Fruit fly (Drosophila melanogaster): Measurements from ENCODE around the gene Fer1.

Gene Fer1

DNA sequence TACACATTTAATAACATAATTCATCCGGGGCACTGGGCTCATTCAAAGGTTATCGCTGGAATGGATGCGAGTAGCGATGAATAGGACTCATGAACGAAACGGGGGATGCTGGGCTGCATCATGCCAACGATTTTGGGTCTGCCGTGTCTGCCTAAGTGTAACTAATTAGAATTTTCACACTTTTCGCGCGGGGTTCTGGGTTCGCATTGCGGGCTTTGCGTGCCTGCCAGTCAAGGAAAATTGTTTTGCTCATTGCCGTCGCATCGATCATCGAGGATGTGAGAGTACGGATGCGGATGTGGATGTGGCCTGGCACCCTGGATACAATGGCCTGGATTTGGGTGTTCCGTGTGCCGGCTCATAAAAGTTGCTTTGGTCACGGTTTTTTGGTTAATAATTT is 2.1 kb downstream of the Fer1 start:
- no peak for TF ChIP-seq EcR (GFP tag; optimal IDR thresholded peaks at IDR 0.05)
- TF ChIP-seq psq (optimal IDR thresholded peaks at IDR 0.05): no peak
- TF ChIP-seq usp (GFP tag; optimal IDR thresholded peaks at IDR 0.05): no peak
- TF ChIP-seq Dll (optimal IDR thresholded peaks at IDR 0.05): no peak
- no peak for TF ChIP-seq CG8478 (optimal IDR thresholded peaks at IDR 0.05)

DNA sequence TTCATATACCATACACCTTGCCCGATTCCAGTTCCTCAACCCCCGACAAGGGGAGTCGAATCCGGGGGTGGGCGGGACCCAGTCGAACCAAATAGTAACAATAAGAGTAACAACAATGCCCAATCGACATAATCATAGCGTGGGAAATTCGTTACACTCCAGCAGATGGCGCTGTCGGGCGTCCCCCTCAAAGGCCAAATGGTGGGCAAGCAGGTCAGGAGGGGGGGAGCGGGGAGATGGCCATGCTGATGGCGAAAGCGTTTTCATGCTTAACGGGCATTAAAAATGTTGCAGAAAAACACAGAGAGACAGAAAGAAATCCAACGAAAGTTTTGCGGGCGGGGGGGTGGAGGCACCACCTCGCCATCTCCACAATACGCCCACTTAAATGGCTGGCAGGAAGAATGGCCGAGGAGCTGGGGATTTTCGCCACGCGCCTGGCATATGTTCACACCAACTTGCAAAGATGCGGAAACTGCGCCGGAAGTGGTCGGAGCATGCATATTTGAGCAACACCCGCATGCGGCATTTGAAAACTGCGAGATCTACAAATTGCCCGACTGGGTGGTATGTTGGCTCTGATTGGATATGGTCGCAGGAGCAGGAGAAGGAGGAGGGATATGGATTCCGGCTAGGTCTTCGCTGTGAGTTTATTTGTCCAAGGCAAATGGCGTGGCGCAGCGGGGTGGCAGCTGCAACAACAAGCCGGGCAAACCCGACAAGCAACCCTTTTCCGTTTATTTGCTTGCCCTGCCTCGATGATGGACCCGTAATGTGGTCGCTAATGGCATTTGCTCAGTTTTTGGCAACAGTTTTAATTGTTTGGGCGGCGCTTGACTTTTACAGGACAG is 3.4 kb downstream of the Fer1 start:
- TF ChIP-seq usp (GFP tag; optimal IDR thresholded peaks at IDR 0.05): no peak
- no peak for TF ChIP-seq Dll (optimal IDR thresholded peaks at IDR 0.05)
- TF ChIP-seq psq (optimal IDR thresholded peaks at IDR 0.05): no peak
- TF ChIP-seq EcR (GFP tag; optimal IDR thresholded peaks at IDR 0.05): no peak
- no peak for TF ChIP-seq pan (optimal IDR thresholded peaks at IDR 0.05)
- no peak for TF ChIP-seq CG8478 (optimal IDR thresholded peaks at IDR 0.05)

DNA sequence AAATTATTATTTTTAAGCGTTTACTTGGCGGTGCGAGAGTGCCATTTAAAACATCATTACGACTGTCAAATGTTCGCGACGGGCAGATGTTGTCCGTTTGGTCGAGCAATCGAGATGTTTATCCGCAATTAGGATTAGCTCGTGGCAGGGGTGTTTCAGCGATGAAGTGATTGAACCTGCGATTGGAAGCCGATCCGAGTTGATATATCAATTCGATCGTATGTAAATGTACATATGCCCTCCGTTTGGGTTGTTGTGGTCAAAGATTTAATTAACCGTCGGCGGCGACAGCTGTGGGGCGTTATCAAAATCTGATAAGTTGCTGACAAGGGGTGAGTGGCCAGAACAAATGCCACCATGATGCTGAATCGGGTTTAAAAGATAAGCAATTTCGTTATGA is 6.6 kb downstream of the Fer1 start:
- TF ChIP-seq CG8478 (optimal IDR thresholded peaks at IDR 0.05): no peak
- no peak for TF ChIP-seq pan (optimal IDR thresholded peaks at IDR 0.05)
- no peak for TF ChIP-seq EcR (GFP tag; optimal IDR thresholded peaks at IDR 0.05)
- TF ChIP-seq usp (GFP tag; optimal IDR thresholded peaks at IDR 0.05): no peak
- no peak for TF ChIP-seq Dll (optimal IDR thresholded peaks at IDR 0.05)
- TF ChIP-seq psq (optimal IDR thresholded peaks at IDR 0.05): no peak

DNA sequence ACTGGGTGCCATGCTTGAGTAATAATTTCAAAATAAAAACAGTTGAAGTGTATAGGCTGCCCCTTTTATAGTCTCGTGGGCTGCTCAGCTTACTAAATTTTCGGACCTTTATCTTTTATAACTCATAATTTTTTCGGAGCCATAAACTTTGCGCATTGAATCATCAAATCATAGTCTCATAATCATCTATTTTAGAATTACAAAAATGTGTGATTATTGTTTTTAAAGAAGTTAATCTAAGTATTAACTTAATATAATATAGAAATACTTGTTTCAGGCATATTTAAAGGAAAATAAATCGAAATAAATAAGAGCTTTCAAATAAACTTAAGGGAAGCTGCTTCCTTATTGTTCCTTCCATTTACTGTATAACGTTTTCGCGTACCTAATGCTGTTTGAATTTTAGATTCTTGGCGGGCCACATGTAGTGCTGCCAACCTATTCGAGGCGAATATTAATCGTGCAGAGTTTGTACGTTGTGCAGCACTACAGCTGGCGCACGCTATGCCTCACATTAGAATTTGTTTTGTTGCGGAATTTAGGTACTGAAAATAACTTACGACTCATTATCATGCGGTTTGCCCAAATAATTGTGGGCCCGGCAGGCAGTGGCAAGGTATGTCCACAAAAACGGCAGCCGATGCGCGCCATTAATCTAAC is 8.4 kb downstream of the Fer1 start, which contains the start of the genes CG14610 and CG2656:
Gene CG14610 (minus strand): TSS at position 51 of the 660 bp plus-strand sequence.
Gene CG2656 (plus strand): TSS at position 480 of the 660 bp plus-strand sequence.
- no peak for TF ChIP-seq psq (optimal IDR thresholded peaks at IDR 0.05)

DNA sequence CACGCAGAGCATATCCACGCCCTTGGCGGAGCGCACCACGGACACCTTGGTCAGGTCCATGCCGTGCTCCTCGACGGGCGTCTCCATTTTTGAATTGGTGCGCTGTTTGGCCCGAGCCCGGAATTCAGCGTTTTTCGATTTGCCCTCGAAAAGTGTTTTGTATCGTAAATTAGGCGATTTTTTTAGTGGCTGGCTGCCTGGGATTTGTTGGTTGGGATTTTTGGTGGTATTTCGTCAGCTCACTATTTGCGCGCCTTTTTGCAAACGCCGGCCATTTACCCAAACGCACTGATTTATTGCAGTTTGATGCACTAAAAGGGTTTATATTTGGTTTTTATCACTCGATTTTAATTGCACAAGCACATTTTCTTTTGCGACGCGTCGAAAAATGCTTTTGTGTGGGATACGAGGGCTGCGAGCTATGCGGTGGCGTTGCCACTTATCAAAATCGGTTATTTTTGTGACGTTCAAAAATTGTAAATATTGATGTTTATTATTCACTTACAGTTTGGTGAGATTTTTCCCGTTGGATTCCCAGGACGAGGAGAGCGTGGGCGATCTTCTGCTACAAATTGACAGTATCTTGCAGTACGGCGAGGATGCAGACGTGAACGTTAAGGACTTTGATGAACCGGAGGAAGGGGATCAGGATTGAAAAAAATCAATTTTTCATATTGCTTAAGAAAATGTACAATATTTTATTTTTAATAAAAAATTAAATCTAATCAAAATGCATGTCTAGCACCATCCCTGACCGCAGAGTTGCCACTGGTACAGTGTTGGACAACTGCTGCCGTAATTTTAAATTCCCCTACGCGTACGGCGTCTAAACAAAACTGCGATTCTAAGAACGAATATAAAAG is 14.8 kb downstream of the Fer1 start, which contains the start of the genes gfzf and Sas-4:
Gene gfzf (minus strand): TSS at position 425 of the 863 bp plus-strand sequence.
Gene Sas-4 (plus strand): TSS at position 824 of the 863 bp plus-strand sequence.
- no peak for TF ChIP-seq Dll (optimal IDR thresholded peaks at IDR 0.05)
- TF ChIP-seq pan (optimal IDR thresholded peaks at IDR 0.05): no peak
- no peak for TF ChIP-seq usp (GFP tag; optimal IDR thresholded peaks at IDR 0.05)
- no peak for TF ChIP-seq EcR (GFP tag; optimal IDR thresholded peaks at IDR 0.05)
- no peak for TF ChIP-seq CG8478 (optimal IDR thresholded peaks at IDR 0.05)
- TF ChIP-seq psq (optimal IDR thresholded peaks at IDR 0.05): no peak

DNA sequence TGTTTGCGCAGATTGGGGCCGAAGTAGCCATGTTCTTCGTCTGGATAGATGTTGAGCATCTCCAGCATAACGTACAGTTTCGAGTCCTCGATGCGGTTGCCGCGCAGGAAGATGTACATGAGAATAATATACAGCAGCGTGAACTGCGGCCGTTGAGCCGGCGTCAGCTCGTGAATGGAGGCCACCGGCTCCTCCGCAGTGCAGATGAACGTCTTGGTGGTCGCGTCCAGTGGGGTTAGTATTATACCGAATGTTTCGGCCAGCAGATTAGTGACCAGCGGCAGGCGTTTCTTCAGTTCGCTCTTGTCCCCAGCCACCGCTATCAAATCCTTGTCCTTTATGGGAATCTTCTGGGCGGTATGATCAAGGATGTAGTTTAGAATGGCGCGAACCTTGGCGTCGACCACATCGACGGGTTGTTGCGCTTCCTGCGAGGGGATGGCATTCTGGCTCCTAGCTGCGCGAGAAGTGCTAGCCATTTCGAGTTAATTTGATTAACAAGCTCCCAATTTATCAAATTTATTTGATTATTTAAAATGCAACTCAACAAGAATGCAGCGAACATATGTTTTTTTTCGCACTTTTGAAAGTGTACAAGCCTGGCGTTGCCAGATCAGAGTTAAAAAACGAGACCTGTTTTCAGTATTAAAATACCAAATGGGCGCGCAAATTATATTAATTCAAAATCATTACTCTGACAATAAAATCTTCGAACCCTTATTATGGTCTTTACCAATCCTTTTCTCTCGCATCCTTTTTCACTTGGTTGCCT is 18.8 kb downstream of the Fer1 start, which contains the start of gene MAGE:
Gene MAGE (minus strand): TSS at position 595 of the 772 bp plus-strand sequence.
- no peak for TF ChIP-seq CG8478 (optimal IDR thresholded peaks at IDR 0.05)
- no peak for TF ChIP-seq EcR (GFP tag; optimal IDR thresholded peaks at IDR 0.05)

DNA sequence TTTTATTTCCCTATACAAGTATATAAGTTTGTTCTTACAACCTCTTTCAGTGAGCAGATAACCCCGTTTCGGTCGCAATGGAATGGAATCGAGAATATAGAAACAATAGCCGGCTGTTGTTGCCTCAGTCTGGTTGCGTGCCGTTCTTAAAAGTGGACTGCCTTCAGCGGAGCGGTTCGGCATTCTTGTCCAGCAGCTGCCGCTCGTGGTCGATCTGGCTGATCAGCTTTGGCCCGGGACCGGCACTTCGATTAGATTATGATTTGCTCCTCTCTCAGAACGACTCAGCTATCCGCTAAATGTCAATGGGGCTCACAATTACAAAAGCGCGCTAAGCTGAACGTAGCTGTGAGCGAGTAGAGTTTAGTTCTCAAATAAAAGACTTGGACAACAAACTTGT is 21.1 kb downstream of the Fer1 start:
- TF ChIP-seq CG8478 (optimal IDR thresholded peaks at IDR 0.05) (no peak), usp (GFP tag; optimal IDR thresholded peaks at IDR 0.05) (no peak), pan (optimal IDR thresholded peaks at IDR 0.05) (no peak), Dll (optimal IDR thresholded peaks at IDR 0.05) (no peak)

DNA sequence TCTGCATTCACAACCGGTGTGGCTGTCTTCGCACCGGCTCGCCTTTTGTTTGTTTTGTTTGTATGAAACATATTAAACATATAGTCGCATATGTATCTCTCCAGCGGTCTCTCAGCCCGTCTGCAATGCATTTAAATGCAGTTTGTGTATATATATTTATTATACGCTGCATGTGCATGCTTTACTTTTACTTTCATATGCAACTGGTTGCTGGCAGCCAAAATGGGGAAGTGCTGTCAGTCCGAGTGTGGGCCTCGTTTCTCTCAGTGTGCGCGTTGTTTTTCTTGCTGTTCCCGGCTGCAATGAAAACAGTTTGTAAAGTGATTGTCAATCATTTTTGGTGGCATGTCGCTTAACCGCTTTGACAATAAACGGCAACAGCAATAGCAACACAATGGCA is 23.6 kb downstream of the Fer1 start:
- TF ChIP-seq EcR (GFP tag; optimal IDR thresholded peaks at IDR 0.05) (no peak), Dll (optimal IDR thresholded peaks at IDR 0.05) (no peak), usp (GFP tag; optimal IDR thresholded peaks at IDR 0.05) (no peak)

DNA sequence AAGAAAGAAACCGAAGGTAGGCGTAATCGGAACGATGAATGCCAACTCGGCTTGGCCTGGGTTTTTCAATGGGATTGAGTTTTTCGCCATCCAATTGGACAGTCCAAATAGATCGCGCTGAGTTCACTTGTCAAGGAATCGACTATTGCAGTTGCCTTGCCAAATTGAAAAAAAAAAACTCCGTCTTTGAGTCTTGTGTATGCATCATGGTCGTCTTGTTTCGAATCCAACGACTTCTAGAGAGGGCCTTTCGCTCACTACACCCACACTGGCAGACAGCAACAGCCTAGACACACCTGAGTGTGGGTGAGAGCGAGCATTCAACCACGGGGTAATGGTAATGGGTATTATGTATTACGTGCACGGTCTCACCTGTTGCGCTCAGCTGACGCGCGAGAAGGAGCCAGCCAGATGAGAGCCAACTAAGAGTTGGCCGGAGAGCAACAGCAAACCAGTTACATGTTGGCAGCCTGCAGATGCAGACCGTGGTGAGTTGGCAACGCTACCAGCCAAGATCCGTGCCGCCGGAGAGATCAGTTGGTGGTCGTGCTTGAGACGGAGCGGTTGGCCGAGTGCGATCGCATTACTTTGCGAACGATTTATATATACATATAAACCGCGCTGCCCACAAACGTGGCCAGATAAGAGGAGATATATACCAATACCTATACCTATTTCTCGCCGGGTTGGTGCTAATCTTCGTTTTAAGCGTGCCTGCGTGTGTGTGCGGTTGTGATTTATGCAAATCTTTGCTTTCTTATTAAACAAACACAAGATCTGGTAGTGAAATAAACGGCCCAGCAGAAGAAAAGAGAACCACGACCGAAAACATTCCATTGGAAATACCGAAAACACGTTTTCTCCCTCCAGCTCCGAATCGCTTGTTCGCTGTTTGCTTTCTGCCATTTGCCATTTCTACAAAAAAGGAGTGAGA is 26.6 kb downstream of the Fer1 start, which contains the start of gene sas:
Gene sas (plus strand): TSS at position 453 of the 934 bp plus-strand sequence.
- TF ChIP-seq pan (optimal IDR thresholded peaks at IDR 0.05) (no peak), EcR (GFP tag; optimal IDR thresholded peaks at IDR 0.05) (peak in 1 of 2 experiments; percentile 64), psq (optimal IDR thresholded peaks at IDR 0.05) (no peak), Dll (optimal IDR thresholded peaks at IDR 0.05) (peak; percentile 69), usp (GFP tag; optimal IDR thresholded peaks at IDR 0.05) (no peak), CG8478 (optimal IDR thresholded peaks at IDR 0.05) (no peak)

DNA sequence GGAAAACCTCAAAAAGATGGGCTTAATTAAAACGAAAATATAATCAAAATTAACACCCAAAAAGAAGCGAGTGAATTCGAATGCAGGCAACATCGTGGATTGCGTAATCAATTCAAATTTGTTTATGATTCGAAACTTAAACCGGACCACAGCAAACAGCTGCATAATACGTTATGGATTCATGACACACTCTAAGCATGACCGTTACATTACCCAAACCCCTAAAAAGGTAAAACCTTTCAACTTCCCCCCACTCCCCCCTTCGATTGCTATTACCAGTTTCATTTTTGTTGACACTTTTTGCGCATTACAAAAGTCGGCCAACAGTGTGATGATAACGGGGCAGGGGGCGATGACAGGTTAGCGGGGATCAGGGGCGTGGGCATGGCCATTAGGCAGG is 33.9 kb downstream of the Fer1 start:
- TF ChIP-seq Dll (optimal IDR thresholded peaks at IDR 0.05) (no peak), usp (GFP tag; optimal IDR thresholded peaks at IDR 0.05) (no peak)
